Worm (Caenorhabditis elegans): ENCODE data around the gene C49A9.3.

- TF ChIP-seq W03F9.2 (tag; optimal IDR thresholded peaks at IDR 0.05) (no peak), him-1 (tag; optimal IDR thresholded peaks at IDR 0.05) (no peak), dao-5 (tag; optimal IDR thresholded peaks at IDR 0.05) (no peak)
These were observed 10.9 kb downstream of the C49A9.3 start, which contains the start of gene F58F9.3 for ce11 chrIV:6232769-6233290.
